Worm (Caenorhabditis elegans) whole organism, mixed stage, embryonic: ENCODE data around the gene C29H12.2.

Experiments used
- ceh-43 ChIP-seq: fragments of 200-800 bp; sonication (Bioruptor generic); optimal IDR thresholded peaks from 2 replicates; lab custom pipeline; 2018; ENCODE audit warnings: mild to moderate bottlenecking, missing genetic modification characterization, moderate library complexity, missing compliant biosample characterization
- flh-1 ChIP-seq: fragments of 200-800 bp; sonication (Bioruptor generic); optimal IDR thresholded peaks from 2 replicates; lab custom pipeline; 2018; ENCODE audit warnings: mild to moderate bottlenecking, missing genetic modification characterization, moderate library complexity, missing compliant biosample characterization
- lsy-2 ChIP-seq: fragments of 150-350 bp; optimal IDR thresholded peaks from 2 replicates; lab custom pipeline; 2014; ENCODE audit warnings: missing biosample characterization, missing genetic modification characterization
- mab-5 ChIP-seq: fragments of 150-350 bp; optimal IDR thresholded peaks from 2 replicates; lab custom pipeline; 2014; ENCODE audit warnings: missing biosample characterization, missing genetic modification characterization
- nhr-12 ChIP-seq: fragments of 150-350 bp; optimal IDR thresholded peaks from 2 replicates; lab custom pipeline; 2014; ENCODE audit warnings: missing biosample characterization, missing genetic modification characterization
- nhr-2 ChIP-seq: fragments of 150-350 bp; optimal IDR thresholded peaks from 2 replicates; lab custom pipeline; 2014; ENCODE audit warnings: missing biosample characterization, missing genetic modification characterization
- nhr-237 ChIP-seq: fragments of 150-350 bp; optimal IDR thresholded peaks from 2 replicates; lab custom pipeline; 2014; ENCODE audit warnings: missing biosample characterization, missing genetic modification characterization
- nhr-76 ChIP-seq: sonication (generic microtip); optimal IDR thresholded peaks from 2 replicates; lab custom pipeline; 2017; ENCODE audit warnings: missing biosample characterization, missing genetic modification characterization
- unc-62 ChIP-seq: fragments of 150-350 bp; optimal IDR thresholded peaks from 2 replicates; lab custom pipeline; 2014; ENCODE audit warnings: missing biosample characterization, missing genetic modification reagents, missing genetic modification characterization

DNA sequence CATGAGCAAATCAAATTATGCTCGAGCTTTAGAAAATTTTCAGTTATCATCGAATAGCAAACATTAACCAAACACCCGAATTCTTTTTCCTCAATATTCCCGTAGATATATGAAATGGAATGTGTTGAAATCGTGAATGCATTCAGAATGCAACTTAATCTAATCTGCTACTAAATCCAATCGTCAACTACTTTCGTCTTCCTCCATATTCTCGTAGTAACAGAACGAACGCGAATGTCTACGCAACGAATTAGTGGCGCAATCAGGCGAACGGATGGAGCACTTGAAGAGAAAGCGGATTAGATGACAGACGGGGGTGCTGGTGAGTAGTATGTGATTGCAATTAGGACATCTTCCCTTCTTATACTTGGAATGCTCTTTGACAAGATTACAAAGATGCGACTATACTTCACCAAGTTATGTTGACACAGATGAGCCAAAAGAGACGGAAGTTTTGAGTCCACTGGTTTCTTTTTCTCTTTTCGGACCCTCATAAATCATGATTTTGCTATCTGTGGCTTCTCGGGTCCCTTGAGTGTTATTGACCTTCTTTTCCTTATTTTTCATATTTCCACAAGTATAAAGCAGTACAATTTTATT is 9.7 kb upstream of the C29H12.2 start:
- TF ChIP-seq nhr-2 (tag; lab: Kevin White, UChicago) (no peak), unc-62 (GFP tag; lab: Kevin White, UChicago) (peak; percentile 22), nhr-237 (tag; lab: Kevin White, UChicago) (no peak), mab-5 (tag; lab: Kevin White, UChicago) (no peak), lsy-2 (tag; lab: Kevin White, UChicago) (no peak), nhr-12 (tag; lab: Kevin White, UChicago) (no peak), flh-1 (GFP tag; lab: Kevin White, UChicago) (no peak), nhr-76 (tag; lab: Kevin White, UChicago) (no peak), ceh-43 (GFP tag; lab: Kevin White, UChicago) (no peak)
